Worm (Caenorhabditis elegans): ENCODE measurements around the gene str-18.

- TF ChIP-seq ztf-23 (GFP tag; IDR thresholded peaks at IDR 0.05) (no peak), ztf-29 (GFP tag; IDR thresholded peaks at IDR 0.05) (no peak), T22C8.4 (GFP tag; IDR thresholded peaks at IDR 0.05) (no peak), ref-1 (GFP tag; conservative IDR thresholded peaks at IDR 0.05) (no peak), cog-1 (tag; optimal IDR thresholded peaks at IDR 0.05) (no peak), flt-1 (GFP tag; IDR thresholded peaks at IDR 0.05) (no peak), med-1 (GFP tag; optimal IDR thresholded peaks at IDR 0.05; ENCODE audit: insufficient read depth) (no peak)
Observed at ce11 chrV:15733020-15733419, 8.7 kb downstream of the str-18 start.
